Fruit fly (Drosophila melanogaster): ENCODE results near the gene AdamTS-A.

Gene AdamTS-A

DNA sequence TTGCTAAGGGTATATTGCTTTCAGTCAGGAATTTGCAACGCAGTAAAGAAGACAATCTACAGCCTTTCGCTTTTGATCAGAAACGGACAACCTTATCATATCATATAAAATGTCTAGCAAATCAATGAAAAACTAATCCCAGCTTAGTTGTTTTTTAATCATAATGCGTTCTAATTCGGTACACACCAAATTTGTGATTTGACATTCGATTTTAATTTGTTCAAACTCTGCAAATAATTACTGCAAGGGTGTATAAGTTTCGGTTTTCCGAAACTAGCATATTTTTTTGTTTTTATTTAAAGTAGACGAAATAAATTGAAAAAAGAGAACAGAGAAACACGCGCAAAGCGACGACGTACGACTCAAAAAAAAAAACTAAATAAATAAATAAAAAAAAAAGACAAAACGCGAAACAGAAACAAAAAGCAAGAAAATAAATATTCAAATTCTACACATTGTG is 3.2 kb downstream of the AdamTS-A start:
- TF ChIP-seq CG7045 (GFP tag; optimal IDR thresholded peaks at IDR 0.05) (no peak), CG14711 (tag; optimal IDR thresholded peaks at IDR 0.05) (no peak), Hr96 (GFP tag; optimal IDR thresholded peaks at IDR 0.05) (no peak), CG33017 (tag; optimal IDR thresholded peaks at IDR 0.05) (no peak), CG7101 (tag; optimal IDR thresholded peaks at IDR 0.05) (no peak), toe (GFP tag; optimal IDR thresholded peaks at IDR 0.05) (no peak), cnc (optimal IDR thresholded peaks at IDR 0.05) (no peak), kay (GFP tag; ENCODE audit: borderline replicate concordance) (peak; percentile 50), cic (GFP tag; optimal IDR thresholded peaks at IDR 0.05) (no peak), CG1620 (GFP tag; optimal IDR thresholded peaks at IDR 0.05) (no peak), tj (GFP tag; optimal IDR thresholded peaks at IDR 0.05) (peak; percentile 69), CG5204 (GFP tag; optimal IDR thresholded peaks at IDR 0.05) (no peak), pad (GFP tag; optimal IDR thresholded peaks at IDR 0.05) (no peak), Clk (GFP tag; optimal IDR thresholded peaks at IDR 0.05) (no peak), bab1 (GFP tag; optimal IDR thresholded peaks at IDR 0.05) (peak; percentile 76), Crg-1 (GFP tag; optimal IDR thresholded peaks at IDR 0.05) (no peak), Mnt (GFP tag; optimal IDR thresholded peaks at IDR 0.05) (no peak), ovo (GFP tag; optimal IDR thresholded peaks at IDR 0.05) (no peak), CG11617 (GFP tag; optimal IDR thresholded peaks at IDR 0.05) (peak; percentile 12), CG12768 (GFP tag; optimal IDR thresholded peaks at IDR 0.05) (no peak)

DNA sequence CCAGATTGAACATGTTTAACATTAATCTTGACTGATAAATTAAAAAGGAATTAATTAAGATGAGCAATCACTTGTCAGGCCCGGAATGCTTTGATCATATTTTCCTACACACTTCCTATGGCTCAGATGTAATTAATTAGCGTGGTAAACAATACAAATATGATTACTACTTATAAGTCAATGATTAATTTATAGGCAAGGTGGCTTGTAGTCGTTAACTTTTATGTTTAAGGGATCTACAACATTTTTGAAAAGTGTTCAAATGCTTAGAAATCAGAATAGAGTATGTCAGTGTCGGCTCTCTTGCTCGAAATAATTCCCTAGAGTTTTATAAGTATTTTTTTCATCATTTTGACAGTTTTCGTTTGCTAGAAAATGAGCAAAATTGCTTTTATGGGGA is 4.3 kb downstream of the AdamTS-A start:
- TF ChIP-seq CG14711 (tag; optimal IDR thresholded peaks at IDR 0.05) (no peak), CG5204 (GFP tag; optimal IDR thresholded peaks at IDR 0.05) (no peak), Crg-1 (GFP tag; optimal IDR thresholded peaks at IDR 0.05) (no peak), CG33017 (tag; optimal IDR thresholded peaks at IDR 0.05) (no peak), kay (GFP tag; ENCODE audit: borderline replicate concordance) (no peak), CG12768 (GFP tag; optimal IDR thresholded peaks at IDR 0.05) (no peak), toe (GFP tag; optimal IDR thresholded peaks at IDR 0.05) (no peak), Clk (GFP tag; optimal IDR thresholded peaks at IDR 0.05) (no peak), cnc (optimal IDR thresholded peaks at IDR 0.05) (no peak), CG11617 (GFP tag; optimal IDR thresholded peaks at IDR 0.05) (no peak), pad (GFP tag; optimal IDR thresholded peaks at IDR 0.05) (no peak), CG1620 (GFP tag; optimal IDR thresholded peaks at IDR 0.05) (no peak), Mnt (GFP tag; optimal IDR thresholded peaks at IDR 0.05) (no peak), Hr96 (GFP tag; optimal IDR thresholded peaks at IDR 0.05) (no peak), CG7101 (tag; optimal IDR thresholded peaks at IDR 0.05) (no peak), tj (GFP tag; optimal IDR thresholded peaks at IDR 0.05) (no peak), CG7045 (GFP tag; optimal IDR thresholded peaks at IDR 0.05) (no peak), ovo (GFP tag; optimal IDR thresholded peaks at IDR 0.05) (no peak), cic (GFP tag; optimal IDR thresholded peaks at IDR 0.05) (no peak)

DNA sequence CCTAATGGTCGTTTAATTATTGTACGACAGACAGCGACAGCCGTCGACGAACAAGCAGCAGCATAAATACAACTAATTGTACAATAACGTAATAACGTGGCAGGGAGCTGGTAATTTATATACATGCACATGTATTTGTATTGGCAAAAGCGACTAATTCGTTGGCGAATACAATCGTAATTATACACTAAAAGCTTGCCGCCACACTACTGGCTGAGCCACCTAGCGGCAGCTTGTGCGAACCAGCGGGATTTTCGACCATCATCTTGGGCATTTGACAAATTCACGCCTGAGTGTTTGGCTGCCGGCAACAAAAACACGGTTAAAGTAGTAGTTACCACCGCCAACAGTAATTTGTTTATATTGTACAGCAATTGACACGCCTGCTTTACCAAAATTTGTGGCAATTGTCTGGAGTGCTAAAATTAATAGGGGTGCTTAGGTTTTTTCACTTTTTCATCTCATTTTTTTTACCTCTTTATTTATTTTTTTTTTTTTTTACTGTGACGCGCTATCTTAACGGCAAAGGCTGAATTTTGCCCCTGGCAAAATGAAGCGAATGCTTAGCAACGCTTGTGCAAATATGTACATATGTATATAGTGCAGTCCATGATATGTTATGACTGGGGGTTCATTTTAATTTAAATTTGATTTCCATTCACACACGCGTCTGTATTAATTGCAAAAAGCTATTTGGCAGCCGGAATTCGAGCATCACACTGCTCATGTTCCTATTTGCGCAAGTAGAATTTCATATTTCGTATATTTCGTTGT is 7.8 kb downstream of the AdamTS-A start:
- TF ChIP-seq kay (GFP tag; ENCODE audit: borderline replicate concordance): peak; percentile 48
- TF ChIP-seq CG11617 (GFP tag; optimal IDR thresholded peaks at IDR 0.05): no peak

DNA sequence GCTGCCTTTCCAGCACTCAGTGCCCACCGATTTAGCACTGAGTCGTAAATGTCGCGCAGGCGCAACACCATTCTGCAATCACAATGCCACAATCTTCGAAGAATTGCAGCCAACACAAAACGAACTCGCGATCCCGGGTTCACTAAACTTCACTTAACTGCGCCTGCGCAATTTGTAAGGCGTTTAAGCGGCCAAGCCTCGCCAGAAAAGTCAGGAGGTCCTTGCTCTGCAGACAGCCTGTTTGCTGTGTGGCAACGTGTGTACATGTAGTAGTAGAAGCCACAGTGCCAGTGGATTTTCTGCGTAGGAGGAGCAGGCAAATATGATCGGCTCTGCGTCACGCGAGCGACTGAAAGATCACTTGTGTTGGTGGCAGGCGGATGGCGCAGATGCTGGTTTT is 12.8 kb downstream of the AdamTS-A start:
- no peak for TF ChIP-seq toe (GFP tag; optimal IDR thresholded peaks at IDR 0.05)
- no peak for TF ChIP-seq CG5204 (GFP tag; optimal IDR thresholded peaks at IDR 0.05)
- no peak for TF ChIP-seq ovo (GFP tag; optimal IDR thresholded peaks at IDR 0.05)

DNA sequence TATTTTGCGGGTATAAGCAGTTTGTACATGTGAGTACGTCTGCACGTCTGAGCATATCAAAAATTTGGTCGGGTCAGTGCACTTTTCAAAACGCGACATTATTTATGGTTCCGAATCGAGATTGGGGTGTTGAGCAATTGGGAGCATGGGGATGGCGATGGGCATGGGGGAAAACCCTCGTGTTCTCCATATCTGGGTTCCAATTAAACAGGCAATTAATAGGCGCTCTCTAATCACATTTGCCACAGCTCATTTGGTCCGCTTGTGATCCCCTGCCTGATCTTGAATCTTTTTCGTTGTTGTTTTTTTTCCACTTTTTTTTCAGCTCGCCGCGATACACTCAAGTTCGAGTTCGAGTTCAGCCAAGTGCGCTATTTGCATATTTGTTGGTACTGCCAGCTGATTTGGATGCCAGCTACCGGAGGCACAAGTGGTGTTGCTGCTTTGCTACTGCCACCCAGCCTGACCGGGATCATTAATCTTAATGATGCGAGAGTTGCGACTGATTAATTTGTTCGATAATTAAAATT is 17.7 kb downstream of the AdamTS-A start:
- TF ChIP-seq kay (GFP tag; ENCODE audit: borderline replicate concordance) (no peak), tj (GFP tag; optimal IDR thresholded peaks at IDR 0.05) (peak; percentile 85)

DNA sequence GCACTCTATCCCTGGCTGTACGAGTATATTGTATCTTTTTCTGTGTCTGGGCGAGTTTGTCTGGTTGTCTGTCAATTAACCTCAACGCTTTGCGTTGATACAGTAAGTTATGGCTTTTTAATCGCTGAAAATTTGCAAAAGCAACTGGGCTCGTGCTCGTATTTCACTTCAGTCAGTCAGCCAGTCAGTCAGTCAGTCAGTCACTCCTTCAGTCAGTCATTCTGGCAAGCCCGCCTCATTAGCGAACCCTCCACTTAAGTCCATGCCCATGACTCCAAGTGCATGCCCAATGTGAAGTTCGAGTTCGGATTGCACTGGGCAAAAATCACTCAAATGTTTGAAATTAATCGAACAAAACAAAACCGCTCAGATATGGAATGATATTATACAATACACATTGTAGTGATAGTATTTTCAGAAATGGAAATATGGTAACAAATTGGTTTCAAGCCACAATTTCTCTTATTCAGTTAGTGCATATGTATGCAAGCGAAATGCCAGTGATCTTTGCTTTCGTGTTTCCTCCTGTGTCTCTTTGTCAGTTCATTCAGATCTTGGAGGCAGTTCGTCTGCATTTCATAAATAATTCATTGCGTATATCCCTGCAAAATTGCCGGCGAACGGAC is 18.5 kb downstream of the AdamTS-A start:
- TF ChIP-seq CG7101 (tag; optimal IDR thresholded peaks at IDR 0.05) (no peak), bab1 (GFP tag; optimal IDR thresholded peaks at IDR 0.05) (no peak), CG33017 (tag; optimal IDR thresholded peaks at IDR 0.05) (no peak), cic (GFP tag; optimal IDR thresholded peaks at IDR 0.05) (no peak), Clk (GFP tag; optimal IDR thresholded peaks at IDR 0.05) (no peak), Mnt (GFP tag; optimal IDR thresholded peaks at IDR 0.05) (no peak), CG14711 (tag; optimal IDR thresholded peaks at IDR 0.05) (no peak), tj (GFP tag; optimal IDR thresholded peaks at IDR 0.05) (no peak), cnc (optimal IDR thresholded peaks at IDR 0.05) (no peak), kay (GFP tag; ENCODE audit: borderline replicate concordance) (no peak)
